Fruit fly (Drosophila melanogaster) whole organism: ENCODE results near the gene CG4650.

ENCODE experiments used
- CG8478 ChIP-seq: fragments of >200 bp; optimal IDR thresholded peaks from 2 replicates; lab custom pipeline; 2018; ENCODE audit warnings: inconsistent platforms
- pan ChIP-seq: fragments of >200 bp; optimal IDR thresholded peaks from 2 replicates; lab custom pipeline; 2017
- psq ChIP-seq: fragments of >200 bp; optimal IDR thresholded peaks from 2 replicates; lab custom pipeline; 2017
- usp ChIP-seq: fragments of >200 bp; optimal IDR thresholded peaks from 2 replicates; lab custom pipeline; 2017; ENCODE audit warnings: missing biosample characterization, missing genetic modification characterization, mixed read lengths

DNA sequence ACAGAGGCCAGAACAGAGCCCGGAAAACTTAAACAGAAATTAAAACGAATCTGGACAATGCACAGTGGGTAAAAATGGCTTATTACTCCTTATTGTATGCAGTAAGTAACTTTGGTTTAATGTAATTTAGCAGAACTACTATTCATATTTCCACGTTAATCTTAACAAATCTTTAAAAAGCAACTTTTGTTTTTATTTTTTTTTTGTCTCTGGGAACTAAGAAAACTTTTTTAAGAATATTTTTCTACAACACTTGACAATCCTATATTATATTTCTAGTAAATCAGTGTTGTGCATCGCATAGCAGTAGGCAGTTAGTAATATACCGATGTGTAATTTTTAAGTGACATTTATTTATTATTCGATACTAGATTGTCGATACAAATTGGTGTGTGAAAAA lies 9.2 kb downstream of the CG4650 start, which contains the start of gene CG4701:
- TF ChIP-seq psq (lab: Kevin White, UChicago) (no peak), usp (GFP tag; lab: Kevin White, UChicago) (no peak), pan (lab: Kevin White, UChicago) (no peak), CG8478 (lab: Kevin White, UChicago) (no peak)
